Worm (Caenorhabditis elegans): ENCODE results near the gene sucg-1.

The sucg-1 gene

DNA sequence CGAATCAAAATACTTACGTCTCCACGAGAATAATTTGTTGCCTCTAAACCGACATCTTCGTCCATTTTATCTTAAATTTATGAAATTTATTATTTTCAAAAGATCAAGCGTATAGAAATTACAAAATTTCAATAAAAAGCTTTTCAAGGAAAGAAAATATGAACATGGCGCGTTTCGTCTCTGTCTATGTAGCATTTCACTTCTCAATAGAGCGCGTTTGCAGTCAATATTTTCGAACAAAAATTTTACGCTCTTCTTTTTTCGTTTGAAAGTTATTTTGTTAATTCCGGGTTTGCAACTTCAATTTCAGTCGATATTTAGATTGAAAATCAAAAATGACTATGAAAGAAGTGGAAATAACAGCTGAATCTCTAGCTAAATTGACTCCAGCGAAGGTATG is 45.5 kb downstream of the sucg-1 start, which contains the start of the genes hcf-1 and swd-2.2 (continued):
- TF ChIP-seq jun-1 (tag; optimal IDR thresholded peaks at IDR 0.05): no peak

DNA sequence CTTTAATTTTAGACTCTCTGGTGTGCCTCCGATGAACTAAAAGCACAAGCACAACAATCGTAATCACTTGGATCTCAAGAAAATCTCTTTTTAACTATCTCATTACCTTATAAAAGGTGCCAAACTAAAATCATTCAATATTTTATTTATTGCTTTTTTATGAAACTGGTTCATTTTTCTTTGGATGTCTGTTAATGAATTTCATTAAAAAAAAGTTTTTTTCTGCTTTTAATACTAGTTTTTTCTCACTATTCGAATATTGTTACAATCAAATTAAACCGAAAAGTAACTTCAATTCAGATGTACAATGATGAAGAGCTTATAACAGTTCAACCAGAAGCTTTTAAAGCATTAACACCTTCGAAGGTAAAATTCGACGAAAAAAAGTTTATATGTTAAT is 47.0 kb downstream of the sucg-1 start, which contains the start of gene swd-2.1:
Gene swd-2.1 (plus strand): TSS at position 301 of the 400 bp plus-strand sequence.
- TF ChIP-seq lin-39 (tag; optimal IDR thresholded peaks at IDR 0.05) (no peak), egl-27 (tag; optimal IDR thresholded peaks at IDR 0.05) (no peak), zip-4 (GFP tag; optimal IDR thresholded peaks at IDR 0.05) (no peak), dsc-1 (tag; optimal IDR thresholded peaks at IDR 0.05) (no peak), grh-1 (GFP tag; IDR thresholded peaks at IDR 0.05) (no peak), alr-1 (tag; optimal IDR thresholded peaks at IDR 0.05; ENCODE audit: borderline replicate concordance) (no peak), vab-15 (tag; optimal IDR thresholded peaks at IDR 0.05) (no peak), unc-98 (GFP tag; IDR thresholded peaks at IDR 0.05) (no peak), ets-5 (GFP tag; IDR thresholded peaks at IDR 0.05) (no peak), pqm-1 (tag; optimal IDR thresholded peaks at IDR 0.05) (no peak), xbp-1 (tag; optimal IDR thresholded peaks at IDR 0.05) (no peak), fos-1 (tag; optimal IDR thresholded peaks at IDR 0.05) (no peak), ceh-8 (GFP tag; optimal IDR thresholded peaks at IDR 0.05) (no peak), ceh-82 (tag; optimal IDR thresholded peaks at IDR 0.05) (no peak)

DNA sequence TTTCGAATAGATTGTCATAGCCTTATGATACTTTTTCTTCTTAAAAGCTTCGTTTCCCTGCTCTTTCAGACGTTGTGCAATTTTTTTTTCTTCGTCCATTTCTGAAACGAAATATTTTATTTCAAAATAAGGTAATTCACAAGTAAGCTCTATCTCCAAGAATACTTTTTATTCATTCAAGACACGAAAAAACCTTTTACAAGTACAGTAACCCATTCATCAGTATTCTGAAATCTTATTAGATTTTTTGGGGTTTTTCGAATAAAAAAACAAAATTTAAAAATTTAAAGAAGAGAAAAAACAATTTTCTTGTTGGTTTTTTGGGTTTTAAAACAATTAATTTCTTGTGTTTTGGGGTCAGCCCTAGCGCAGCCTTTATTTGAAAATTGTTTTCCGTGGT is 50.2 kb downstream of the sucg-1 start, which contains the start of gene rpap-3:
Gene rpap-3 (minus strand): TSS at position 101 of the 400 bp plus-strand sequence.
- TF ChIP-seq alr-1 (tag; optimal IDR thresholded peaks at IDR 0.05; ENCODE audit: borderline replicate concordance) (no peak), hlh-17 (GFP tag; optimal IDR thresholded peaks at IDR 0.05; ENCODE audit: borderline replicate concordance) (no peak), elt-3 (tag; optimal IDR thresholded peaks at IDR 0.05) (no peak), grh-1 (GFP tag; IDR thresholded peaks at IDR 0.05) (no peak), fkh-10 (GFP tag; optimal IDR thresholded peaks at IDR 0.05) (no peak), unc-98 (GFP tag; IDR thresholded peaks at IDR 0.05) (no peak), isw-1 (GFP tag; IDR thresholded peaks at IDR 0.05) (no peak), elt-2 (tag; optimal IDR thresholded peaks at IDR 0.05) (no peak), lin-39 (tag; optimal IDR thresholded peaks at IDR 0.05) (no peak), fkh-8 (tag; optimal IDR thresholded peaks at IDR 0.05) (no peak), vab-15 (tag; optimal IDR thresholded peaks at IDR 0.05) (no peak), tlp-1 (tag; optimal IDR thresholded peaks at IDR 0.05) (no peak), ztf-11 (tag; optimal IDR thresholded peaks at IDR 0.05) (no peak), Y116A8C.19 (tag; optimal IDR thresholded peaks at IDR 0.05; ENCODE audit: borderline replicate concordance) (no peak), jun-1 (tag; optimal IDR thresholded peaks at IDR 0.05) (no peak), zag-1 (tag; optimal IDR thresholded peaks at IDR 0.05) (no peak), C34B4.2 (tag; optimal IDR thresholded peaks at IDR 0.05) (no peak), dpl-1 (GFP tag; optimal IDR thresholded peaks at IDR 0.05) (no peak)

Measured in whole organism, L1 larva.